Fruit fly (Drosophila melanogaster) whole organism, prepupa: ENCODE data around the gene Kmn1.

Source experiments
- CG10631 ChIP-seq: fragments of 200-800 bp; sonication (Bioruptor generic); optimal IDR thresholded peaks from 2 replicates; lab custom pipeline; 2016; ENCODE audit warnings: missing biosample characterization, missing genetic modification characterization
- CG10669 ChIP-seq: fragments of 200-800 bp; sonication (Bioruptor generic); optimal IDR thresholded peaks from 3 replicates; lab custom pipeline; 2018; ENCODE audit warnings: missing biosample characterization, mild to moderate bottlenecking, missing genetic modification characterization, moderate library complexity
- CG11294 ChIP-seq: fragments of 200-800 bp; sonication (Bioruptor generic); IDR thresholded peaks from 2 replicates; pipeline ENCODE4 v1.3.6; 2022; ENCODE audit warnings: missing biosample characterization, missing genetic modification characterization
- CG11762 ChIP-seq: fragments of 200-800 bp; sonication (Bioruptor generic); optimal IDR thresholded peaks from 3 replicates; lab custom pipeline; 2016; ENCODE audit warnings: missing biosample characterization, missing genetic modification characterization; ENCODE audit not compliant: insufficient read depth
- CG11902 ChIP-seq: fragments of 200-800 bp; sonication (Bioruptor generic); optimal IDR thresholded peaks from 3 replicates; lab custom pipeline; 2016; ENCODE audit warnings: missing biosample characterization, missing genetic modification characterization
- CG15336 ChIP-seq: fragments of 200-800 bp; sonication (Bioruptor generic); IDR thresholded peaks from 2 replicates; pipeline ENCODE4 v1.3.6; 2022; ENCODE audit warnings: missing biosample characterization, missing genetic modification characterization
- CG1621 ChIP-seq: fragments of 200-800 bp; sonication (Bioruptor generic); optimal IDR thresholded peaks from 3 replicates; lab custom pipeline; 2018; ENCODE audit warnings: missing biosample characterization, mild to moderate bottlenecking, missing genetic modification characterization
- CG16779 ChIP-seq: fragments of 200-800 bp; sonication (Bioruptor generic); optimal IDR thresholded peaks from 3 replicates; lab custom pipeline; 2017; ENCODE audit warnings: missing biosample characterization, mild to moderate bottlenecking, missing genetic modification characterization
- CG3032 ChIP-seq: fragments of 200-800 bp; optimal IDR thresholded peaks from 2 replicates; lab custom pipeline; 2019; ENCODE audit warnings: missing biosample characterization, mild to moderate bottlenecking, missing genetic modification characterization, moderate library complexity
- CG32006 ChIP-seq: fragments of 200-800 bp; sonication (Bioruptor generic); optimal IDR thresholded peaks from 3 replicates; lab custom pipeline; 2017; ENCODE audit warnings: missing biosample characterization, mild to moderate bottlenecking, missing genetic modification characterization
- CG34406 ChIP-seq: fragments of 200-800 bp; sonication (Bioruptor generic); optimal IDR thresholded peaks from 3 replicates; lab custom pipeline; 2016; ENCODE audit warnings: missing biosample characterization, missing genetic modification characterization
- CG4318 ChIP-seq: fragments of 200-800 bp; sonication (Bioruptor generic); optimal IDR thresholded peaks from 3 replicates; lab custom pipeline; 2017; ENCODE audit warnings: missing biosample characterization, mild to moderate bottlenecking, missing genetic modification characterization
- CG6276 ChIP-seq: fragments of 200-800 bp; sonication (Bioruptor generic); optimal IDR thresholded peaks from 2 replicates; lab custom pipeline; 2017; ENCODE audit warnings: missing biosample characterization, mild to moderate bottlenecking, missing genetic modification characterization
- CG6792 ChIP-seq: fragments of 200-800 bp; sonication (Bioruptor generic); optimal IDR thresholded peaks from 3 replicates; lab custom pipeline; 2016; ENCODE audit warnings: missing biosample characterization, missing genetic modification characterization
- CG6808 ChIP-seq: fragments of 200-800 bp; sonication (Bioruptor generic); optimal IDR thresholded peaks from 3 replicates; lab custom pipeline; 2017; ENCODE audit warnings: missing biosample characterization, missing genetic modification characterization, mild to moderate bottlenecking, moderate library complexity, missing genetic modification reagents
- CG6854 ChIP-seq: fragments of 200-800 bp; sonication (Bioruptor generic); optimal IDR thresholded peaks from 2 replicates; lab custom pipeline; 2017; ENCODE audit warnings: missing biosample characterization, mild to moderate bottlenecking, missing genetic modification characterization
- CG7368 ChIP-seq: fragments of 200-800 bp; sonication (Bioruptor generic); optimal IDR thresholded peaks from 3 replicates; lab custom pipeline; 2016; ENCODE audit warnings: missing biosample characterization, missing genetic modification characterization
- CG8119 ChIP-seq: fragments of 200-800 bp; sonication (Bioruptor generic); IDR thresholded peaks from 3 replicates; pipeline ENCODE4 v1.3.6; 2022; ENCODE audit warnings: missing biosample characterization, missing genetic modification characterization
- CG8319 ChIP-seq: fragments of 200-800 bp; sonication (Bioruptor generic); optimal IDR thresholded peaks from 3 replicates; lab custom pipeline; 2016; ENCODE audit warnings: missing biosample characterization, missing genetic modification characterization
- CG9139 ChIP-seq: fragments of 200-800 bp; sonication (Bioruptor generic); optimal IDR thresholded peaks from 3 replicates; lab custom pipeline; 2017; ENCODE audit warnings: missing biosample characterization, mild to moderate bottlenecking, missing genetic modification characterization
- Eip75B ChIP-seq: fragments of 200-800 bp; sonication (Bioruptor generic); optimal IDR thresholded peaks from 3 replicates; lab custom pipeline; 2016; ENCODE audit warnings: missing biosample characterization, missing genetic modification characterization
- Eip78C ChIP-seq: fragments of 200-800 bp; sonication (Bioruptor generic); peaks from one replicate; lab custom pipeline; 2016; ENCODE audit warnings: missing biosample characterization, missing genetic modification characterization
- Eip93F ChIP-seq: fragments of 200-800 bp; sonication (Bioruptor generic); optimal IDR thresholded peaks from 2 replicates; lab custom pipeline; 2016; ENCODE audit warnings: missing biosample characterization, mild to moderate bottlenecking, missing genetic modification characterization
- Ets21C ChIP-seq: fragments of 200-800 bp; sonication (Bioruptor generic); optimal IDR thresholded peaks from 3 replicates; lab custom pipeline; 2016; ENCODE audit warnings: missing biosample characterization, missing genetic modification characterization
- Ets96B ChIP-seq: fragments of 200-800 bp; optimal IDR thresholded peaks from 2 replicates; lab custom pipeline; 2019; ENCODE audit warnings: missing biosample characterization, mild to moderate bottlenecking, missing genetic modification characterization, moderate library complexity
- Gug ChIP-seq: fragments of 200-800 bp; sonication (Bioruptor generic); IDR thresholded peaks from 2 replicates; pipeline ENCODE4 v1.3.6; 2022; ENCODE audit warnings: missing biosample characterization, missing genetic modification characterization
- Hr38 ChIP-seq: sonication (Bioruptor generic); optimal IDR thresholded peaks from 2 replicates; lab custom pipeline; 2016; ENCODE audit warnings: missing biosample characterization, missing genetic modification characterization
- Hr39 ChIP-seq: fragments of 200-800 bp; sonication (Bioruptor generic); optimal IDR thresholded peaks from 2 replicates; lab custom pipeline; 2016; ENCODE audit warnings: missing biosample characterization, missing genetic modification characterization
- Hr4 ChIP-seq: fragments of 200-800 bp; sonication (Bioruptor generic); optimal IDR thresholded peaks from 3 replicates; lab custom pipeline; 2016; ENCODE audit warnings: missing biosample characterization, missing genetic modification characterization
- Lpt ChIP-seq: fragments of 200-800 bp; sonication (Bioruptor generic); optimal IDR thresholded peaks from 3 replicates; lab custom pipeline; 2016; ENCODE audit warnings: missing biosample characterization, missing genetic modification characterization
- Met ChIP-seq: fragments of 200-800 bp; sonication (Bioruptor generic); optimal IDR thresholded peaks from 3 replicates; lab custom pipeline; 2016; ENCODE audit warnings: missing biosample characterization, missing genetic modification characterization
- Smox ChIP-seq: fragments of 200-800 bp; sonication (Bioruptor generic); optimal IDR thresholded peaks from 3 replicates; lab custom pipeline; 2016; ENCODE audit warnings: missing biosample characterization, missing genetic modification characterization
- Sox102F ChIP-seq: fragments of 200-800 bp; sonication (Bioruptor generic); optimal IDR thresholded peaks from 2 replicates; lab custom pipeline; 2016; ENCODE audit warnings: missing biosample characterization, mild to moderate bottlenecking, missing genetic modification characterization
- Sox15 ChIP-seq: fragments of 200-800 bp; sonication (Bioruptor generic); optimal IDR thresholded peaks from 3 replicates; lab custom pipeline; 2016; ENCODE audit warnings: missing biosample characterization, missing genetic modification characterization
- achi ChIP-seq: fragments of 200-800 bp; sonication (Bioruptor generic); optimal IDR thresholded peaks from 3 replicates; lab custom pipeline; 2016; ENCODE audit warnings: missing biosample characterization, missing genetic modification characterization
- acj6 ChIP-seq: fragments of 200-800 bp; sonication (Bioruptor generic); optimal IDR thresholded peaks from 3 replicates; lab custom pipeline; 2016; ENCODE audit warnings: missing biosample characterization, missing genetic modification characterization
- dac ChIP-seq: fragments of 200-800 bp; sonication (Bioruptor generic); optimal IDR thresholded peaks from 2 replicates; lab custom pipeline; 2017; ENCODE audit warnings: missing biosample characterization, mild to moderate bottlenecking, missing genetic modification characterization
- dsx ChIP-seq: fragments of 200-800 bp; optimal IDR thresholded peaks from 3 replicates; lab custom pipeline; 2019; ENCODE audit warnings: missing biosample characterization, mild to moderate bottlenecking, missing genetic modification characterization, moderate library complexity; ENCODE audit not compliant: poor library complexity, severe bottlenecking
- eg ChIP-seq: fragments of 200-800 bp; sonication (Bioruptor generic); IDR thresholded peaks from 3 replicates; pipeline ENCODE4 v1.3.6; 2022; ENCODE audit warnings: missing biosample characterization, missing genetic modification characterization
- esn ChIP-seq: fragments of 200-800 bp; sonication (Bioruptor generic); optimal IDR thresholded peaks from 2 replicates; lab custom pipeline; 2016; ENCODE audit warnings: missing biosample characterization, mild to moderate bottlenecking, missing genetic modification characterization, moderate library complexity
- fd85E ChIP-seq: fragments of 200-800 bp; sonication (Bioruptor generic); optimal IDR thresholded peaks from 3 replicates; lab custom pipeline; 2016; ENCODE audit warnings: missing biosample characterization, missing genetic modification characterization
- fkh ChIP-seq: fragments of 200-800 bp; sonication (Bioruptor generic); optimal IDR thresholded peaks from 3 replicates; lab custom pipeline; 2017; ENCODE audit warnings: missing biosample characterization, mild to moderate bottlenecking, missing genetic modification characterization, moderate library complexity
- lz ChIP-seq: fragments of 200-800 bp; sonication (Bioruptor generic); optimal IDR thresholded peaks from 3 replicates; lab custom pipeline; 2016; ENCODE audit warnings: missing biosample characterization, missing genetic modification characterization
- pdm3 ChIP-seq: fragments of 200-800 bp; sonication (Bioruptor generic); optimal IDR thresholded peaks from 3 replicates; lab custom pipeline; 2016; ENCODE audit warnings: missing biosample characterization, missing genetic modification characterization
- salr ChIP-seq, 2 experiments: fragments of 200-800 bp; sonication (Bioruptor generic); optimal IDR thresholded peaks; 3 replicates each; lab custom pipeline; 2016 to 2018; ENCODE audit warnings: missing biosample characterization in 2 of 2, missing genetic modification characterization in 2 of 2, mild to moderate bottlenecking in 1 of 2
- spab ChIP-seq: fragments of 200-800 bp; sonication (Bioruptor generic); optimal IDR thresholded peaks from 2 replicates; lab custom pipeline; 2017; ENCODE audit warnings: missing biosample characterization, mild to moderate bottlenecking, missing genetic modification characterization, missing genetic modification reagents
- ss ChIP-seq, 2 experiments: fragments of 200-800 bp; sonication (Bioruptor generic); optimal IDR thresholded peaks; 2 replicates in 1 of 2; 3 replicates in 1 of 2; lab custom pipeline; 2017 to 2018; ENCODE audit warnings: mild to moderate bottlenecking in 2 of 2, missing biosample characterization in 2 of 2, missing genetic modification characterization in 2 of 2, moderate library complexity in 1 of 2
- svp ChIP-seq: fragments of 200-800 bp; sonication (Bioruptor generic); peaks from one replicate; lab custom pipeline; 2016; ENCODE audit warnings: missing biosample characterization, missing genetic modification characterization
- vri ChIP-seq: fragments of 200-800 bp; sonication (Bioruptor generic); optimal IDR thresholded peaks from 3 replicates; lab custom pipeline; 2016; ENCODE audit warnings: missing biosample characterization, mild to moderate bottlenecking, missing genetic modification characterization

The Kmn1 gene

DNA sequence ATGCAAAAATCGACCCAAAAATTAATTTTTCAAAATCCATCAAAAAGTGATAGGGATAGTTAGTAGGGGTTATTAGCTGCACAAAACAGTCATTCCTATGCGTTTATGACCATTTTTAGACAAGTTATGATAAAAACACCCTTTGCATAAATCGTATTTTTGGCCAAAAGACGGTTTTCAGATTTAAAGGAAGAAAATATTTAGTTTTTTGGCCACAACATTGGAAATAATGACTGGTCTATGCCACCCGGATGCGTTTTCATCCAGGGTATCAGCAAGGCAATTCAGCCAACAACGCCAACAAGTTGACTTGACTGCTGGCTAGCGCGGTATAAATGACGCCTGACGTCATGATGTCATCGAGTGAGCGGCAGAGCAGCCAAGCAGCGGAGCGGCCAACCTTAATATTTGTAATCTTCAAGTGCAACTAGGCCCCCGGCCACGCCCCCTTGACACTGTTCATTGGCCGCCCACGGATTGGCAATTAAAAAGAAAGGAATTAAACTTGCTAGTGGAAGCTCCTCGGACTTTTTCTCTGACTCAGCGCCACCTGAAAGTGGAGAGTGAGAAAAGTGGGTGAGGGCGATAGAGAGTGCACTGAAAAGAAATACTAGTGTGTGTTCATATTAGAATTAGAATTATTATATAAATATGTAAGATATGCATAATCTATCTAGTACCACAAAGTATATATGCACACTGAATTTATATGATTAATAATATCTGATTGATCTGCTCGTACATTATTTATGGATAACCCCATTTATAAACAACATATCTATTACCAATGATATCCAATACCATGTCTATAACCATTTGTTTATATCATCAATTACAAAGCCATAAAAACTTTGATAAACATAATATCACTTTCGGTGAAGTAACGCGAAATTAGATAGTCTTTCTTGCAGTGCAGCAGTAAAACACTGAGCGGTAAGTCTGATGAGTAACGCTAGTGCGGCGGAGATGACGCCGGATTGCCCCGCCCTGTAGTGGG lies 12.2 kb downstream of the Kmn1 start:
- TF ChIP-seq Ets96B (peak; percentile 82), CG10669 (GFP tag; lab: Kevin White, UChicago) (peak; percentile 82), CG34406 (peak; percentile 88), CG8119 (GFP tag; lab: Robert Waterston, UW) (peak; percentile 87), spab (GFP tag; lab: Kevin White, UChicago) (peak; percentile 76), CG3032 (tag; lab: Kevin White, UChicago) (peak; percentile 86), esn (peak; percentile 81), Eip75B (peak; percentile 64), eg (peak; percentile 79), ss (GFP tag; optimal IDR thresholded peaks at IDR 0.05; lab: Kevin White, UChicago) (peak; percentile 71 to 88), Ets21C (GFP tag; lab: Kevin White, UChicago) (peak; percentile 10), CG8319 (GFP tag; lab: Kevin White, UChicago) (peak; percentile 57), Met (peak; percentile 75), dac (GFP tag; lab: Kevin White, UChicago) (peak; percentile 60), pdm3 (peak; percentile 78), CG1621 (tag; lab: Kevin White, UChicago) (peak; percentile 63), Gug (GFP tag; lab: Robert Waterston, UW) (peak; percentile 75), vri (peak; percentile 14), Hr4 (GFP tag; lab: Kevin White, UChicago) (peak; percentile 86), Sox15 (peak; percentile 73), CG6792 (GFP tag; lab: Kevin White, UChicago) (peak; percentile 81), fd85E (GFP tag; lab: Kevin White, UChicago) (peak; percentile 50), CG10631 (GFP tag; lab: Kevin White, UChicago) (peak; percentile 80), Sox102F (peak; percentile 66), CG6276 (peak; percentile 87), Hr38 (GFP tag; lab: Kevin White, UChicago) (no peak), dsx (GFP tag; lab: Kevin White, UChicago) (peak; percentile 77), CG11902 (peak; percentile 60), fkh (no peak), Eip78C (GFP tag; lab: Kevin White, UChicago) (peak; percentile 92), CG16779 (tag; lab: Kevin White, UChicago) (peak; percentile 76), CG32006 (GFP tag; lab: Kevin White, UChicago) (peak; percentile 95), CG7368 (peak; percentile 74), salr (GFP tag; optimal IDR thresholded peaks at IDR 0.05; lab: Kevin White, UChicago) (peak; percentile 2 to 91), Hr39 (peak; percentile 51), Smox (GFP tag; lab: Kevin White, UChicago) (peak; percentile 61), acj6 (GFP tag; lab: Kevin White, UChicago) (peak; percentile 85), Eip93F (GFP tag; lab: Kevin White, UChicago) (peak; percentile 10), CG11762 (peak; percentile 83), CG15336 (GFP tag; lab: Robert Waterston, UW) (peak; percentile 86), CG9139 (peak; percentile 70), CG4318 (GFP tag; lab: Kevin White, UChicago) (peak; percentile 85), lz (GFP tag; lab: Kevin White, UChicago) (peak; percentile 64), Lpt (GFP tag; lab: Kevin White, UChicago) (peak; percentile 85), achi (GFP tag; lab: Kevin White, UChicago) (peak; percentile 86), svp (GFP tag; lab: Kevin White, UChicago) (peak; percentile 58), CG11294 (GFP tag; lab: Robert Waterston, UW) (peak; percentile 69), CG6854 (GFP tag; lab: Kevin White, UChicago) (peak; percentile 13), CG6808 (GFP tag; lab: Kevin White, UChicago) (peak; percentile 85)
